Fruit fly (Drosophila melanogaster) S2 (cell line): Measurements from ENCODE around the gene CG34265.

Source experiments
- CG8478 ChIP-seq: fragments of >200 bp; optimal IDR thresholded peaks from 2 replicates; lab custom pipeline; 2018
- CTCF ChIP-seq, 2 experiments: fragments of >200 bp; optimal IDR thresholded peaks; 2 replicates each; lab custom pipeline; 2018

DNA sequence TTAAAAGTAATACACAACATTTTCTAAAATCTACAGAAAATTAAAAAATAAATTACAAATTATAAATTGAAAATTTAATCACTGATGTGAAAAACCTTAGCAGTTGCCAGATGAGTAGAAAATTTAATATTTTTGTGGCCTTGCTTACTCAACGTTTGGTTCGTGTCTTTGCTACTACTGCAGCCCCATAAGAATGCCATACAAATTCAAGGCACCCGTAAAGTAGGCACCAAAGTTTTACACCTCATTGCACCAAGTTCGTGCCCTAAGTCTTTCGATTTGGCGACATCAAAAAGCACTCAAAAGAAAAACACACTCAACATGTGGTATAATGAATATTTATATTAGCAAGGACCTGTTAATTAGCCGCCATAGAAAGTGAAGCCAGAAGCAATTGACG is 8.7 kb downstream of the CG34265 start:
- peak; percentile 46 to 66 for TF ChIP-seq CTCF (optimal IDR thresholded peaks at IDR 0.05; lab: Kevin White, UChicago)
- TF ChIP-seq CG8478 (lab: Kevin White, UChicago), result no peak
